Worm (Caenorhabditis elegans): ENCODE measurements around the gene sru-20.

DNA sequence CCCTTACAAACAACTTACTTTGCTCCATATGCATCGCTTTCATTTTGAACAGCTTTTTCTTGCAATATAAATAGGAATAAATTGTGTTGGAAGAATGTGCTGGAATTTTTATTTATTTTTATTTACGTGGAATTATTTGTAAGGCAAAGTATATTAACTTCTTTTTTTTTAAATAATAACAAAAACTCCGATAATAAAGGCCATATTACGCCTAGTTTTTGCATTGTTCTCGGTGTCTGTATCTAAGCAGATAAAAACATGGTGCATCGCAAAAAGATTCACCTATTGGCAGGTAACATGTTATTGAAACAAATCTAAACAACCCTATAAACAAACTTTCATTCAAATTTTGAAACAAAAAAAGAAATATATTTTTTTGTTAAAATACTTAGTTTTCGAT, 31.9 kb upstream of the sru-20 start, which contains the start of gene C25G4.8:
- TF ChIP-seq C08G9.2 (tag; optimal IDR thresholded peaks at IDR 0.05), result no peak
- TF ChIP-seq nfya-1 (tag; optimal IDR thresholded peaks at IDR 0.05), result no peak
- no peak for TF ChIP-seq pha-4 (tag; optimal IDR thresholded peaks at IDR 0.05)
- no peak for TF ChIP-seq mec-3 (tag; optimal IDR thresholded peaks at IDR 0.05; ENCODE audit: borderline replicate concordance)
- TF ChIP-seq ztf-16 (tag; optimal IDR thresholded peaks at IDR 0.05), result no peak
- TF ChIP-seq K02D7.2 (tag; optimal IDR thresholded peaks at IDR 0.05), result no peak
- TF ChIP-seq pqm-1 (tag; optimal IDR thresholded peaks at IDR 0.05), result no peak
- TF ChIP-seq K09A11.1 (tag; optimal IDR thresholded peaks at IDR 0.05; ENCODE audit: insufficient read depth), result no peak
- no peak for TF ChIP-seq dmd-4 (tag; optimal IDR thresholded peaks at IDR 0.05; ENCODE audit: borderline replicate concordance)
- no peak for TF ChIP-seq ceh-31 (tag; optimal IDR thresholded peaks at IDR 0.05)
